Worm (Caenorhabditis elegans): ENCODE results near the gene C16D2.3.
"Not testable (repeated sequence)": the region's sequence is repeated elsewhere in the genome, so short reads cannot be mapped to it uniquely, and the experiment has no call there.

The C16D2.3 gene

ce11 chrII:9099017-9099416 lies 38.9 kb upstream of the C16D2.3 start, which contains the start of gene T24H10.1 (continued):
- peak; percentile 39 for TF ChIP-seq hlh-30 (tag; optimal IDR thresholded peaks at IDR 0.05; ENCODE audit: insufficient read depth)
- peak; percentile 65 for TF ChIP-seq T20F7.1 (GFP tag; optimal IDR thresholded peaks at IDR 0.05)
- TF ChIP-seq F49E8.2 (tag; optimal IDR thresholded peaks at IDR 0.05; ENCODE audit: borderline replicate concordance): peak; percentile 4
- TF ChIP-seq nhr-41 (GFP tag; IDR thresholded peaks at IDR 0.05): no peak
- TF ChIP-seq nhr-6 (tag; optimal IDR thresholded peaks at IDR 0.05): peak; percentile 37
- peak; percentile 37 for TF ChIP-seq ama-1 (optimal IDR thresholded peaks at IDR 0.05)
- TF ChIP-seq zag-1 (tag; optimal IDR thresholded peaks at IDR 0.05): no peak
- no peak for TF ChIP-seq aha-1 (tag)
- peak; percentile 11 for TF ChIP-seq F10B5.3 (tag; optimal IDR thresholded peaks at IDR 0.05)
- TF ChIP-seq lin-13 (GFP tag; optimal IDR thresholded peaks at IDR 0.05): peak; percentile 70
- peak; percentile 75 for TF ChIP-seq dpl-1 (GFP tag; optimal IDR thresholded peaks at IDR 0.05)
- peak; percentile 10 for TF ChIP-seq nhr-28 (tag; optimal IDR thresholded peaks at IDR 0.05)
- peak; percentile 79 for TF ChIP-seq lin-38 (GFP tag; IDR thresholded peaks at IDR 0.05)
- TF ChIP-seq hmg-1.1 (GFP tag; IDR thresholded peaks at IDR 0.05): peak; percentile 53
- peak; percentile 56 for TF ChIP-seq nhr-48 (tag; optimal IDR thresholded peaks at IDR 0.05)
- no peak for TF ChIP-seq snpc-1.2 (GFP tag; IDR thresholded peaks at IDR 0.05)
- peak; percentile 55 for TF ChIP-seq nhr-102 (tag; optimal IDR thresholded peaks at IDR 0.05)
- TF ChIP-seq php-3 (GFP tag; IDR thresholded peaks at IDR 0.05): peak; percentile 14; the same call in 1 of the 2 replicates
- peak; percentile 80 for TF ChIP-seq mes-2 (tag; optimal IDR thresholded peaks at IDR 0.05; ENCODE audit: poor library complexity, severe bottlenecking)
- no peak for TF ChIP-seq nhr-76 (tag; optimal IDR thresholded peaks at IDR 0.05)
- TF ChIP-seq unc-130 (GFP tag; optimal IDR thresholded peaks at IDR 0.05): no peak
- peak; percentile 65 for TF ChIP-seq dmd-6 (GFP tag; IDR thresholded peaks at IDR 0.05)
- peak in 1 of 2 experiments; percentile 96 for TF ChIP-seq unc-62 (GFP tag; optimal IDR thresholded peaks at IDR 0.05 in 1 of 2)
- no peak for TF ChIP-seq unc-62 (tag; optimal IDR thresholded peaks at IDR 0.05)
- no peak for TF ChIP-seq ceh-44 (GFP tag; IDR thresholded peaks at IDR 0.05)

ce11 chrII:9100798-9101197 lies 37.1 kb upstream of the C16D2.3 start, which contains the start of gene T24H10.5:
Gene T24H10.5 (plus strand): TSS chrII:9101098.
- no peak for TF ChIP-seq F26F4.8 (GFP tag; conservative IDR thresholded peaks at IDR 0.05)
- TF ChIP-seq lsy-2 (tag; optimal IDR thresholded peaks at IDR 0.05): no peak
- peak; percentile 40 for TF ChIP-seq aha-1 (tag)

ce11 chrII:9102623-9103022 lies 35.3 kb upstream of the C16D2.3 start:
- TF ChIP-seq lin-38 (GFP tag; IDR thresholded peaks at IDR 0.05) (peak; percentile 84), vab-7 (GFP tag; IDR thresholded peaks at IDR 0.05) (peak; percentile 81), php-3 (GFP tag; IDR thresholded peaks at IDR 0.05) (peak; percentile 75), ceh-20 (GFP tag; IDR thresholded peaks at IDR 0.05) (peak; percentile 36; the same call in 1 of the 2 replicates), saeg-2 (GFP tag; IDR thresholded peaks at IDR 0.05) (0 out of 2 replicates have a peak, but pooled peaks have one; percentile 54), tra-1 (GFP tag; IDR thresholded peaks at IDR 0.05) (peak; percentile 85; the same call in 1 of the 2 replicates), ZK337.2 (GFP tag; IDR thresholded peaks at IDR 0.05) (0 out of 2 replicates have a peak, but pooled peaks have one; percentile 41), Y105C5A.15 (GFP tag; IDR thresholded peaks at IDR 0.05) (peak; percentile 69; the same call in 1 of the 2 replicates), pha-4 (GFP tag; IDR thresholded peaks at IDR 0.05) (peak; percentile 89), hmg-1.1 (GFP tag; IDR thresholded peaks at IDR 0.05) (peak; percentile 20; the same call in 1 of the 2 replicates), T26A8.4 (GFP tag; IDR thresholded peaks at IDR 0.05) (peak; percentile 82), nhr-42 (GFP tag; IDR thresholded peaks at IDR 0.05) (peak; percentile 78), ceh-44 (GFP tag; IDR thresholded peaks at IDR 0.05) (peak; percentile 60; the same call in 1 of the 2 replicates), set-16 (GFP tag; IDR thresholded peaks at IDR 0.05) (peak; percentile 74), egl-43 (GFP tag; IDR thresholded peaks at IDR 0.05) (peak; percentile 96), lin-29 (GFP tag; IDR thresholded peaks at IDR 0.05) (0 out of 2 replicates have a peak, but pooled peaks have one; percentile 42), arid-1 (GFP tag; conservative IDR thresholded peaks at IDR 0.05) (peak; percentile 91), madf-9 (GFP tag; conservative IDR thresholded peaks at IDR 0.05) (peak; percentile 69), dmd-8 (GFP tag; IDR thresholded peaks at IDR 0.05) (peak; percentile 97), mdt-29 (GFP tag; IDR thresholded peaks at IDR 0.05) (peak; percentile 53; the same call in 1 of the 2 replicates), F26F4.8 (GFP tag; conservative IDR thresholded peaks at IDR 0.05) (peak; percentile 89), Y48G9A.11 (GFP tag; IDR thresholded peaks at IDR 0.05) (peak; percentile 85), mxl-2 (GFP tag; conservative IDR thresholded peaks at IDR 0.05) (0 out of 2 replicates have a peak, but pooled peaks have one; percentile 17), Y75B8A.6 (GFP tag; IDR thresholded peaks at IDR 0.05) (0 out of 2 replicates have a peak, but pooled peaks have one; percentile 38)
- TF ChIP-seq pha-4 (tag; optimal IDR thresholded peaks at IDR 0.05): not testable (repeated sequence)
